Fruit fly (Drosophila melanogaster): ENCODE measurements around the gene hng3.

dm6 chr3L:765515-766292 lies 10.4 kb upstream of the hng3 start:
- TF ChIP-seq pdm3 (GFP tag; optimal IDR thresholded peaks at IDR 0.05) (peak; percentile 76), CG11294 (GFP tag; IDR thresholded peaks at IDR 0.05) (peak; percentile 72), OdsH (GFP tag; optimal IDR thresholded peaks at IDR 0.05) (peak; percentile 69), lz (GFP tag; optimal IDR thresholded peaks at IDR 0.05) (peak; percentile 67), CG34406 (GFP tag; optimal IDR thresholded peaks at IDR 0.05) (peak; percentile 66), Eip75B (GFP tag; optimal IDR thresholded peaks at IDR 0.05) (peak; percentile 38), CG15336 (GFP tag; IDR thresholded peaks at IDR 0.05) (peak; percentile 72), CG6792 (GFP tag; optimal IDR thresholded peaks at IDR 0.05) (peak; percentile 68), CG4318 (GFP tag; optimal IDR thresholded peaks at IDR 0.05) (peak; percentile 38), CG8632 (GFP tag; optimal IDR thresholded peaks at IDR 0.05) (peak; percentile 58), eg (GFP tag; IDR thresholded peaks at IDR 0.05) (peak; percentile 75), fd59A (GFP tag; optimal IDR thresholded peaks at IDR 0.05) (peak; percentile 31), spab (GFP tag; optimal IDR thresholded peaks at IDR 0.05) (peak; percentile 36)

All from whole organism, prepupa.